Fruit fly (Drosophila melanogaster): Measurements from ENCODE around the gene CG31606.
A peak's percentile ranks its signal among the peaks of the same experiment; 100 is the strongest.

The CG31606 gene

dm6 chr2L:8159498-8159897 lies 12.1 kb downstream of the CG31606 start, which contains the start of the genes PAPLA1 and Rbsn-5 (continued):
- TF ChIP-seq disco-r (GFP tag; optimal IDR thresholded peaks at IDR 0.05) (peak; percentile 86), CG15601 (tag; optimal IDR thresholded peaks at IDR 0.05) (peak; percentile 89), unpg (GFP tag; optimal IDR thresholded peaks at IDR 0.05) (peak; percentile 93), Neu2 (GFP tag; optimal IDR thresholded peaks at IDR 0.05; ENCODE audit: borderline replicate concordance) (peak; percentile 63), p53 (GFP tag; optimal IDR thresholded peaks at IDR 0.05) (peak; percentile 89), CG18764 (GFP tag; optimal IDR thresholded peaks at IDR 0.05) (peak; percentile 91), pita (GFP tag; optimal IDR thresholded peaks at IDR 0.05) (no peak), CG9797 (GFP tag; optimal IDR thresholded peaks at IDR 0.05) (peak; percentile 31), CG3995 (GFP tag; optimal IDR thresholded peaks at IDR 0.05) (peak; percentile 70), CG3065 (GFP tag; optimal IDR thresholded peaks at IDR 0.05) (peak; percentile 92), CG2116 (GFP tag; optimal IDR thresholded peaks at IDR 0.05) (peak; percentile 68), crp (GFP tag; optimal IDR thresholded peaks at IDR 0.05) (peak; percentile 24 to 78), Opbp (GFP tag; IDR thresholded peaks at IDR 0.05; ENCODE audit: partially characterized antibody) (no peak), CG4730 (GFP tag; IDR thresholded peaks at IDR 0.05) (peak; percentile 88), CG10209 (GFP tag; optimal IDR thresholded peaks at IDR 0.05) (peak; percentile 91), slbo (GFP tag; IDR thresholded peaks at IDR 0.05) (peak; percentile 97), hb (GFP tag; IDR thresholded peaks at IDR 0.05; ENCODE audit: partially characterized antibody) (no peak), CG32767 (GFP tag; IDR thresholded peaks at IDR 0.05) (peak; percentile 85), CG9609 (GFP tag; optimal IDR thresholded peaks at IDR 0.05) (peak; percentile 96), chif (GFP tag; optimal IDR thresholded peaks at IDR 0.05) (peak; percentile 95), CTCF (GFP tag; optimal IDR thresholded peaks at IDR 0.05) (peak; percentile 46), NFAT (GFP tag; IDR thresholded peaks at IDR 0.05) (peak; percentile 90), run (tag; optimal IDR thresholded peaks at IDR 0.05) (peak; percentile 76), esg (GFP tag; conservative IDR thresholded peaks at IDR 0.05) (peak; percentile 93), ERR (GFP tag; optimal IDR thresholded peaks at IDR 0.05) (peak; percentile 90), CG10267 (tag; optimal IDR thresholded peaks at IDR 0.05) (peak; percentile 84), gem (tag; optimal IDR thresholded peaks at IDR 0.05) (peak; percentile 96), fd102C (GFP tag; optimal IDR thresholded peaks at IDR 0.05) (no peak), CG3847 (GFP tag; IDR thresholded peaks at IDR 0.05) (peak; percentile 90), jing (GFP tag; optimal IDR thresholded peaks at IDR 0.05) (peak; percentile 83), B-H2 (GFP tag; optimal IDR thresholded peaks at IDR 0.05) (peak; percentile 97), Xbp1 (GFP tag; optimal IDR thresholded peaks at IDR 0.05) (peak; percentile 97), Hsf (GFP tag; optimal IDR thresholded peaks at IDR 0.05) (peak; percentile 96), CG9727 (GFP tag; optimal IDR thresholded peaks at IDR 0.05) (peak; percentile 89), CG4707 (GFP tag; optimal IDR thresholded peaks at IDR 0.05) (peak; percentile 64), schlank (tag; optimal IDR thresholded peaks at IDR 0.05) (peak; percentile 87), yki (optimal IDR thresholded peaks at IDR 0.05) (peak; percentile 45), onecut (GFP tag; IDR thresholded peaks at IDR 0.05) (peak; percentile 74), corto (GFP tag; optimal IDR thresholded peaks at IDR 0.05) (peak; percentile 83), CG17328 (GFP tag; IDR thresholded peaks at IDR 0.05) (peak; percentile 89), zen (tag; optimal IDR thresholded peaks at IDR 0.05) (peak; percentile 92), Gsc (GFP tag; IDR thresholded peaks at IDR 0.05) (peak; percentile 60), tll (GFP tag; optimal IDR thresholded peaks at IDR 0.05) (no peak), Dll (GFP tag; IDR thresholded peaks at IDR 0.05; ENCODE audit: partially characterized antibody) (peak; percentile 51; the same call in 3 of the 4 replicates), Vsx1 (GFP tag; optimal IDR thresholded peaks at IDR 0.05) (peak; percentile 81), grau (tag; optimal IDR thresholded peaks at IDR 0.05) (peak; percentile 91), aop (GFP tag; IDR thresholded peaks at IDR 0.05) (peak; percentile 68; the same call in 1 of the 2 replicates), caup (GFP tag; optimal IDR thresholded peaks at IDR 0.05; ENCODE audit: severe bottlenecking) (peak; percentile 92), ac (GFP tag; optimal IDR thresholded peaks at IDR 0.05) (no peak), wdn (GFP tag; IDR thresholded peaks at IDR 0.05) (peak; percentile 82), CrebB (tag; optimal IDR thresholded peaks at IDR 0.05) (peak; percentile 88)

Data from whole organism, embryonic.